Worm (Caenorhabditis elegans): ENCODE measurements around the gene ora-1.

- no peak for TF ChIP-seq lsy-2 (tag; optimal IDR thresholded peaks at IDR 0.05)
- TF ChIP-seq snpc-4 (tag; optimal IDR thresholded peaks at IDR 0.05) = no peak
- no peak for TF ChIP-seq ama-1 (optimal IDR thresholded peaks at IDR 0.05)
- no peak for TF ChIP-seq ceh-16 (tag; optimal IDR thresholded peaks at IDR 0.05)
- no peak for TF ChIP-seq dmd-4 (tag; optimal IDR thresholded peaks at IDR 0.05)
- no peak for TF ChIP-seq elt-3 (tag; optimal IDR thresholded peaks at IDR 0.05)
- TF ChIP-seq skn-1 (tag; optimal IDR thresholded peaks at IDR 0.05) = no peak
- no peak for TF ChIP-seq lin-11 (tag; optimal IDR thresholded peaks at IDR 0.05)
- no peak for TF ChIP-seq nhr-11 (tag; optimal IDR thresholded peaks at IDR 0.05)
- TF ChIP-seq lin-13 (GFP tag; optimal IDR thresholded peaks at IDR 0.05) = no peak
- no peak for TF ChIP-seq peb-1 (tag; optimal IDR thresholded peaks at IDR 0.05)
- no peak for TF ChIP-seq nhr-237 (tag; optimal IDR thresholded peaks at IDR 0.05)
These were observed 44.5 kb downstream of the ora-1 start, which contains the start of gene C26B2.2 for ce11 chrIV:8022035-8022673.

All from whole organism, L2 larva.